Worm (Caenorhabditis elegans) whole organism, young adult: Measurements from ENCODE around the gene grl-17.

Experiments used
- B0336.3 ChIP-seq: fragments of 200-800 bp; sonication (Bioruptor generic); IDR thresholded peaks from 2 replicates; pipeline ENCODE4 v1.3.6; 2022; ENCODE audit warnings: missing genetic modification characterization, missing compliant biosample characterization
- Y67H2A.10 ChIP-seq: fragments of 200-800 bp; sonication (Bioruptor generic); conservative IDR thresholded peaks from 2 replicates; pipeline ENCODE4 v1.3.6; 2022; ENCODE audit warnings: missing genetic modification reagents, missing genetic modification characterization, missing compliant biosample characterization
- hrde-1 ChIP-seq: sonication (generic microtip); optimal IDR thresholded peaks from 2 replicates; lab custom pipeline; 2016; ENCODE audit warnings: missing genetic modification characterization, mild to moderate bottlenecking, missing compliant biosample characterization, moderate library complexity, missing genotype, missing genetic modification reagents, borderline replicate concordance

- TF ChIP-seq Y67H2A.10, result no peak
- no peak for TF ChIP-seq B0336.3 (GFP tag; lab: Robert Waterston, UW)
- TF ChIP-seq hrde-1, result no peak
Observed at ce11 chrV:13529165-13529564, 34.6 kb downstream of the grl-17 start.
